Worm (Caenorhabditis elegans) whole organism, young adult: ENCODE data around the gene R01B10.3.

ENCODE experiments used
- F49E8.2 ChIP-seq: sonication (generic microtip); optimal IDR thresholded peaks from 3 replicates; lab custom pipeline; 2017; ENCODE audit warnings: missing genetic modification characterization, mild to moderate bottlenecking, missing compliant biosample characterization, antibody characterized with exemption, moderate library complexity; ENCODE audit not compliant: insufficient read depth
- F55B11.4 ChIP-seq: sonication (generic microtip); optimal IDR thresholded peaks from 2 replicates; lab custom pipeline; 2016; ENCODE audit warnings: missing compliant biosample characterization, missing genetic modification characterization, borderline replicate concordance; ENCODE audit not compliant: insufficient read depth
- ama-1 ChIP-seq, 3 experiments: fragments of 150-350 bp in 1 of 3; sonication (generic microtip) in 2 of 3; optimal IDR thresholded peaks; 2 replicates each; lab custom pipeline; 2014 to 2018; ENCODE audit warnings: missing biosample characterization in 2 of 3, missing genetic modification characterization in 2 of 3, missing genetic modification reagents in 2 of 3
- ceh-91 ChIP-seq: fragments of 200-800 bp; sonication (Bioruptor generic); IDR thresholded peaks from 2 replicates; pipeline ENCODE4 v1.3.6; 2022; ENCODE audit warnings: missing genetic modification reagents, missing genetic modification characterization, missing compliant biosample characterization
- lin-40 ChIP-seq: sonication (generic microtip); optimal IDR thresholded peaks from 2 replicates; lab custom pipeline; 2016; ENCODE audit warnings: missing genetic modification characterization, mild to moderate bottlenecking, missing compliant biosample characterization, missing genotype, missing genetic modification reagents
- lsy-27 ChIP-seq: sonication (generic microtip); optimal IDR thresholded peaks from 2 replicates; lab custom pipeline; 2017; ENCODE audit warnings: missing genetic modification characterization, mild to moderate bottlenecking, missing compliant biosample characterization, antibody characterized with exemption, missing genotype, borderline replicate concordance; ENCODE audit not compliant: insufficient read depth
- mel-28 ChIP-seq: sonication (generic microtip); optimal IDR thresholded peaks from 2 replicates; lab custom pipeline; 2016; ENCODE audit warnings: borderline replicate concordance, mild to moderate bottlenecking, missing genetic modification characterization, missing compliant biosample characterization
- tlf-1 ChIP-seq: fragments of 200-800 bp; sonication (Bioruptor generic); optimal IDR thresholded peaks from 2 replicates; lab custom pipeline; 2018; ENCODE audit warnings: mild to moderate bottlenecking, missing genetic modification characterization, missing compliant biosample characterization

R01B10.3 gene

DNA sequence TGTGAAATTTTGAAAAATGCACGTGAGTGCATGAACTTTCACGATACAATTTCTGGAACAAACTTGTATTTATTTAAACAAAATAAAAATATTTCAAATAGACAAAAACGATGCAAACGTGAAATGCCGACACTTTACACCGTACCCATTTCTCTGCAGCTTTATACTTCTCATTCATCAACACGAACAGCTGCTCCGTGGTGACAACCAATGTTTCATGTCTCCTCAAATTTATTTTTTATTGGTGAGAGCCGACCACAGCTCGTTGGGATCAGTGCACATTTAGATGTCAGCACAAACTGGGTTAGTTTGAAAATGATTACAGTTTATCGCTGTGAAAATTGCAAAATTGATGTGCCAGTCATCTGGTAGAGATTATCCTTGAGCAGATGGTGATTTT, 49.3 kb downstream of the R01B10.3 start:
- TF ChIP-seq F49E8.2 (tag; lab: Kevin White, UChicago) (no peak), ceh-91 (GFP tag; lab: Robert Waterston, UW) (no peak), tlf-1 (GFP tag; lab: Kevin White, UChicago) (no peak), lin-40 (no peak), F55B11.4 (tag; lab: Kevin White, UChicago) (no peak), lsy-27 (no peak), mel-28 (tag; lab: Kevin White, UChicago) (no peak), ama-1 (optimal IDR thresholded peaks at IDR 0.05; lab: Kevin White, UChicago) (no peak), ama-1 (GFP tag; optimal IDR thresholded peaks at IDR 0.05; lab: Kevin White, UChicago) (no peak)
- TF ChIP-seq, all 124 proteins: peak for 0
